Worm (Caenorhabditis elegans): Measurements from ENCODE around the gene F01G4.4.

DNA sequence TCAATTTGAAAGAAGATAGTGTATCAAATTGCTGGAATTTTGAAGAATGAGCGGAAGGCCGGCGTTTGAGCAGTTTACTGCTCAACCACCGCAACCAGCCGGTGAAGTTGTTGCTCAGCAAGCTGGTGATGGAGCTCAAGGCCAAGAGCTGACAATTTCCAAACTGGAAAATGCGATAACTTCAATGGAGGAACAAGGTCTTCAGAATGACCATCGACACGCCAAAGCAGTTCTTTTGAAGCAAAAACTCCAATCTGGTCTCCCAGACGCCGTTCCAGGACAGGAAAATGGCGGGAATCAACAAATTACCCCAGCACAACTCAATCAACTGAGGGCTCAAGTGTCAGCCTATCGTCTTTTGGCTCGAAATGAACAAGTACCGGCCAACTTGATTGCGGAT lies 17.1 kb upstream of the F01G4.4 start:
- TF ChIP-seq lin-39 (tag; optimal IDR thresholded peaks at IDR 0.05) (no peak), nhr-237 (tag; optimal IDR thresholded peaks at IDR 0.05) (no peak), pha-4 (tag; optimal IDR thresholded peaks at IDR 0.05) (no peak), sea-2 (GFP tag; optimal IDR thresholded peaks at IDR 0.05) (no peak), ceh-9 (tag; optimal IDR thresholded peaks at IDR 0.05) (no peak), elt-1 (tag; optimal IDR thresholded peaks at IDR 0.05) (no peak), nfya-1 (tag; optimal IDR thresholded peaks at IDR 0.05; ENCODE audit: insufficient read depth) (no peak), lin-15B (tag; optimal IDR thresholded peaks at IDR 0.05) (no peak), elt-3 (tag; optimal IDR thresholded peaks at IDR 0.05) (no peak), fkh-10 (GFP tag; optimal IDR thresholded peaks at IDR 0.05) (no peak), ceh-16 (tag; optimal IDR thresholded peaks at IDR 0.05) (no peak), tbx-2 (tag; optimal IDR thresholded peaks at IDR 0.05) (no peak)
